Fruit fly (Drosophila melanogaster) whole organism, embryonic: ENCODE data around the gene Kah.

ENCODE experiments used
- Atf6 ChIP-seq: fragments of 200-800 bp; sonication (Bioruptor generic); IDR thresholded peaks from 2 replicates; pipeline ENCODE4 v1.3.6; 2022; ENCODE audit warnings: missing biosample characterization, missing genetic modification characterization
- B-H1 ChIP-seq: fragments of 200-800 bp; sonication (Bioruptor generic); IDR thresholded peaks from 3 replicates; pipeline ENCODE4 v1.3.6; 2022; ENCODE audit warnings: missing biosample characterization, missing genetic modification characterization
- CG10959 ChIP-seq: fragments of 200-800 bp; sonication (Bioruptor generic); IDR thresholded peaks from 2 replicates; pipeline ENCODE4 v1.3.6; 2022; ENCODE audit warnings: missing biosample characterization, missing genetic modification characterization
- CG11560 ChIP-seq: fragments of 200-800 bp; sonication (Bioruptor generic); IDR thresholded peaks from 3 replicates; pipeline ENCODE4 v1.3.6; 2022; ENCODE audit warnings: missing biosample characterization, missing genetic modification characterization
- CG12659 ChIP-seq: fragments of 200-800 bp; sonication (Bioruptor generic); optimal IDR thresholded peaks from 3 replicates; lab custom pipeline; 2017; ENCODE audit warnings: mild to moderate bottlenecking, missing biosample characterization, missing genetic modification reagents, missing genetic modification characterization
- CG13775 ChIP-seq: fragments of 200-800 bp; sonication (Bioruptor generic); optimal IDR thresholded peaks from 3 replicates; lab custom pipeline; 2017; ENCODE audit warnings: missing biosample characterization, mild to moderate bottlenecking, missing genetic modification characterization
- CG17359 ChIP-seq: fragments of 200-800 bp; sonication (Bioruptor generic); optimal IDR thresholded peaks from 3 replicates; lab custom pipeline; 2018; ENCODE audit warnings: missing biosample characterization, mild to moderate bottlenecking, missing genetic modification characterization, moderate library complexity
- CG2889 ChIP-seq: fragments of 200-800 bp; sonication (Bioruptor generic); IDR thresholded peaks from 3 replicates; pipeline ENCODE4 v1.3.6; 2022; ENCODE audit warnings: missing biosample characterization, missing genetic modification characterization
- CG3065 ChIP-seq: fragments of 200-800 bp; sonication (Bioruptor generic); optimal IDR thresholded peaks from 2 replicates; lab custom pipeline; 2016; ENCODE audit warnings: missing biosample characterization, missing genetic modification characterization
- CG33557 ChIP-seq: fragments of 200-800 bp; sonication (Bioruptor generic); optimal IDR thresholded peaks from 2 replicates; lab custom pipeline; 2019; ENCODE audit warnings: missing biosample characterization, mild to moderate bottlenecking, missing genetic modification characterization, moderate library complexity
- CG4282 ChIP-seq: fragments of 200-800 bp; sonication (Bioruptor generic); optimal IDR thresholded peaks from 2 replicates; lab custom pipeline; 2016; ENCODE audit warnings: missing biosample characterization, missing genetic modification characterization
- CG5245 ChIP-seq: fragments of 200-800 bp; sonication (Bioruptor generic); optimal IDR thresholded peaks from 3 replicates; lab custom pipeline; 2016; ENCODE audit warnings: missing biosample characterization, missing genetic modification characterization
- CG6175 ChIP-seq: fragments of 200-800 bp; sonication (Bioruptor generic); IDR thresholded peaks from 3 replicates; pipeline ENCODE4 v1.3.6; 2022; ENCODE audit warnings: missing biosample characterization, missing genetic modification characterization
- CrebB ChIP-seq: fragments of 200-800 bp; sonication (Bioruptor generic); optimal IDR thresholded peaks from 3 replicates; lab custom pipeline; 2018; ENCODE audit warnings: missing biosample characterization, mild to moderate bottlenecking, missing genetic modification characterization
- Dad ChIP-seq: fragments of 200-800 bp; sonication (Bioruptor generic); optimal IDR thresholded peaks from 3 replicates; lab custom pipeline; 2016; ENCODE audit warnings: missing biosample characterization, missing genetic modification characterization
- Doc2 ChIP-seq: fragments of 200-800 bp; sonication (Bioruptor generic); IDR thresholded peaks from 2 replicates; pipeline ENCODE4 v1.3.6; 2022; ENCODE audit warnings: missing biosample characterization, missing genetic modification characterization
- Drgx ChIP-seq: fragments of 200-800 bp; sonication (Bioruptor generic); IDR thresholded peaks from 2 replicates; pipeline ENCODE4 v1.3.6; 2022; ENCODE audit warnings: missing biosample characterization, missing genetic modification characterization
- E2f2 ChIP-seq: fragments of 200-800 bp; sonication (Bioruptor generic); IDR thresholded peaks from 2 replicates; pipeline ENCODE4 v1.3.6; 2022; ENCODE audit warnings: missing biosample characterization, missing genetic modification characterization
- Ets97D ChIP-seq: fragments of 200-800 bp; sonication (Bioruptor generic); optimal IDR thresholded peaks from 3 replicates; lab custom pipeline; 2016; ENCODE audit warnings: missing biosample characterization, missing genetic modification characterization
- Hr51 ChIP-seq, 2 experiments: fragments of 200-800 bp; sonication (Bioruptor generic); optimal IDR thresholded peaks; 2 replicates in 1 of 2; 3 replicates in 1 of 2; lab custom pipeline; 2016 to 2018; ENCODE audit warnings: missing biosample characterization in 2 of 2, missing genetic modification characterization in 2 of 2, mild to moderate bottlenecking in 1 of 2, moderate library complexity in 1 of 2
- Lpt ChIP-seq: fragments of >200 bp; optimal IDR thresholded peaks from 2 replicates; lab custom pipeline; 2018; ENCODE audit warnings: missing biosample characterization, missing genetic modification characterization
- MBD-R2 ChIP-seq: fragments of 200-800 bp; sonication (Bioruptor generic); IDR thresholded peaks from 2 replicates; pipeline ENCODE4 v1.3.6; 2022; ENCODE audit warnings: missing biosample characterization, missing genetic modification characterization
- MTF-1 ChIP-seq: fragments of 200-800 bp; sonication (Bioruptor generic); optimal IDR thresholded peaks from 2 replicates; lab custom pipeline; 2018; ENCODE audit warnings: missing biosample characterization, mild to moderate bottlenecking, missing genetic modification characterization, borderline replicate concordance
- Meics ChIP-seq: fragments of 200-800 bp; sonication (Bioruptor generic); optimal IDR thresholded peaks from 2 replicates; lab custom pipeline; 2017; ENCODE audit warnings: missing biosample characterization, mild to moderate bottlenecking, missing genetic modification characterization
- Mrtf ChIP-seq: fragments of 200-800 bp; sonication (Bioruptor generic); IDR thresholded peaks from 3 replicates; pipeline ENCODE4 v1.3.6; 2022; ENCODE audit warnings: missing biosample characterization, missing genetic modification characterization
- NFAT ChIP-seq: fragments of 200-800 bp; sonication (Bioruptor generic); IDR thresholded peaks from 2 replicates; pipeline ENCODE4 v1.3.6; 2022; ENCODE audit warnings: missing biosample characterization, missing genetic modification characterization
- NK7.1 ChIP-seq: fragments of 200-800 bp; sonication (Bioruptor generic); optimal IDR thresholded peaks from 3 replicates; lab custom pipeline; 2016; ENCODE audit warnings: missing biosample characterization, missing genetic modification characterization
- Nf-YC ChIP-seq: fragments of 200-800 bp; optimal IDR thresholded peaks from 3 replicates; lab custom pipeline; 2019; ENCODE audit warnings: missing biosample characterization, mild to moderate bottlenecking, missing genetic modification characterization, moderate library complexity
- Oaz ChIP-seq: fragments of 200-800 bp; sonication (Bioruptor generic); IDR thresholded peaks from 2 replicates; pipeline ENCODE4 v1.3.6; 2022; ENCODE audit warnings: missing biosample characterization, missing genetic modification characterization
- Poxn ChIP-seq: fragments of 200-800 bp; sonication (Bioruptor generic); IDR thresholded peaks from 2 replicates; pipeline ENCODE4 v1.3.6; 2022; ENCODE audit warnings: missing biosample characterization, missing genetic modification characterization
- TFAM ChIP-seq: fragments of 200-800 bp; sonication (Bioruptor generic); optimal IDR thresholded peaks from 2 replicates; lab custom pipeline; 2017; ENCODE audit warnings: missing biosample characterization, missing genetic modification characterization, inconsistent platforms
- bab2 ChIP-seq: fragments of 200-800 bp; sonication (Bioruptor generic); optimal IDR thresholded peaks from 2 replicates; lab custom pipeline; 2016; ENCODE audit warnings: missing biosample characterization, missing genetic modification characterization
- cas ChIP-seq: fragments of 200-800 bp; sonication (Bioruptor generic); IDR thresholded peaks from 2 replicates; pipeline ENCODE4 v1.3.6; 2022; ENCODE audit warnings: missing biosample characterization, missing genetic modification characterization
- eyg ChIP-seq: fragments of 200-800 bp; sonication (Bioruptor generic); optimal IDR thresholded peaks from 3 replicates; lab custom pipeline; 2016; ENCODE audit warnings: missing biosample characterization, missing genetic modification characterization
- ftz-f1 ChIP-seq: fragments of 200-800 bp; sonication (Bioruptor generic); optimal IDR thresholded peaks from 2 replicates; lab custom pipeline; 2016; ENCODE audit warnings: missing biosample characterization, missing genetic modification characterization
- gem ChIP-seq: fragments of 200-800 bp; sonication (Bioruptor generic); optimal IDR thresholded peaks from 2 replicates; lab custom pipeline; 2019; ENCODE audit warnings: missing biosample characterization, mild to moderate bottlenecking, missing genetic modification characterization, moderate library complexity
- gro ChIP-seq: fragments of 200-800 bp; sonication (Bioruptor generic); optimal IDR thresholded peaks from 2 replicates; lab custom pipeline; 2016; ENCODE audit warnings: missing biosample characterization, missing genetic modification characterization
- hbn ChIP-seq: fragments of 200-800 bp; sonication (Bioruptor generic); IDR thresholded peaks from 2 replicates; pipeline ENCODE4 v1.3.6; 2022; ENCODE audit warnings: missing biosample characterization, missing genetic modification characterization; ENCODE audit not compliant: partially characterized antibody
- her ChIP-seq: fragments of 200-800 bp; sonication (Bioruptor generic); optimal IDR thresholded peaks from 2 replicates; lab custom pipeline; 2016; ENCODE audit warnings: missing biosample characterization, missing genetic modification characterization
- ind ChIP-seq: fragments of 200-800 bp; sonication (Bioruptor generic); optimal IDR thresholded peaks from 3 replicates; lab custom pipeline; 2016; ENCODE audit warnings: missing biosample characterization, missing genetic modification characterization
- lbe ChIP-seq: fragments of 200-800 bp; sonication (Bioruptor generic); optimal IDR thresholded peaks from 2 replicates; lab custom pipeline; 2016; ENCODE audit warnings: missing biosample characterization, mild to moderate bottlenecking, missing genetic modification characterization
- otp ChIP-seq: fragments of 200-800 bp; sonication (Bioruptor generic); IDR thresholded peaks from 3 replicates; pipeline ENCODE4, ENCODE4 v1.3.6; 2022; ENCODE audit warnings: missing biosample characterization, missing genetic modification characterization
- pnt ChIP-seq: fragments of 200-800 bp; sonication (Bioruptor generic); optimal IDR thresholded peaks from 3 replicates; lab custom pipeline; 2016; ENCODE audit warnings: missing biosample characterization, missing genetic modification characterization
- run ChIP-seq: fragments of 200-800 bp; sonication (Bioruptor generic); optimal IDR thresholded peaks from 3 replicates; lab custom pipeline; 2018; ENCODE audit warnings: missing biosample characterization, mild to moderate bottlenecking, missing genetic modification characterization
- seq ChIP-seq: fragments of 200-800 bp; sonication (Bioruptor generic); IDR thresholded peaks from 2 replicates; pipeline ENCODE4 v1.3.6; 2022; ENCODE audit warnings: missing biosample characterization, missing genetic modification characterization
- shn ChIP-seq: fragments of 200-800 bp; sonication (Bioruptor generic); optimal IDR thresholded peaks from 3 replicates; lab custom pipeline; 2016; ENCODE audit warnings: missing biosample characterization, missing genetic modification characterization
- tgo ChIP-seq: fragments of 200-800 bp; sonication (Bioruptor generic); IDR thresholded peaks from 3 replicates; pipeline ENCODE4 v1.3.6; 2022; ENCODE audit warnings: missing biosample characterization, missing genetic modification characterization
- tup ChIP-seq: fragments of 200-800 bp; sonication (Bioruptor generic); optimal IDR thresholded peaks from 2 replicates; lab custom pipeline; 2016; ENCODE audit warnings: missing biosample characterization, mild to moderate bottlenecking, missing genetic modification characterization, moderate library complexity
- unpg ChIP-seq: fragments of 200-800 bp; sonication (Bioruptor generic); optimal IDR thresholded peaks from 3 replicates; lab custom pipeline; 2018; ENCODE audit warnings: missing biosample characterization, mild to moderate bottlenecking, missing genetic modification characterization, moderate library complexity
- vvl ChIP-seq: fragments of 200-800 bp; sonication (Bioruptor generic); IDR thresholded peaks from 2 replicates; pipeline ENCODE4 v1.3.6; 2022; ENCODE audit warnings: missing biosample characterization, missing genetic modification characterization
- wdn ChIP-seq: fragments of 200-800 bp; sonication (Bioruptor generic); IDR thresholded peaks from 2 replicates; pipeline ENCODE4 v1.3.6; 2022; ENCODE audit warnings: missing biosample characterization, missing genetic modification characterization

The Kah gene

DNA sequence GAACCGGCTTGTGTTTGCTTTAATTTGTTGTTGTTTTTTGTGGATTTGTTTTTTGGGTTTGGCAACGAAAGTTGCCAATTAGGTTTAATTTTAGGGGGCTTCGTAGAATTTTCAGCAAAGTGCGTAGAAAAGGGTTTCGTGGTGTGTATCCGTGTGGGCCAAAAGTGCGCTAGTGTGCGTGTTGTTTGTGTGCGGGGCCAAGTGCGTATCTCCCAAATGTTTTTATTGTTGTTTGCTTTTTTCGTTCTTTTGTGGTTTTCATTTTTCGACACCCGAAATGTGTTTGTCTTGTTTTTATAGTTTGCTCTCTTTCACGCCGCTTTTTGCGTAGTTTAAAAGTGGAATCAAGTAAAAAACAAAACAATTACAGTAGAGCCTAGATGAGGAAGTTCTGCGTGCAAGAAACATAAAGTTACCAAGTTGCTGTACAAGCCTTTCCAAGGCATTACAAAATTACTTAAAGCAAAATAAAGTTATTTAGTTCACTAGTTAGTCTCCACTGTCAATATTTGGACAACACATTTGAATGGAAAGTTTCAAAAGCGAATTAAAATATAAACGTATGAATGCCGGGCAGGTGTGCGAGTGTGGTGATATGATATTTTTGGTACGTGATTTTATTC lies 42.1 kb downstream of the Kah start (continued):
- TF ChIP-seq CG10959 (GFP tag; lab: Robert Waterston, UW) (peak; percentile 36; the same call in 1 of the 2 replicates), shn (peak; percentile 54), bab2 (GFP tag; lab: Kevin White, UChicago) (peak; percentile 75), wdn (GFP tag; lab: Robert Waterston, UW) (peak; percentile 89), Dad (GFP tag; lab: Kevin White, UChicago) (no peak), B-H1 (peak; percentile 65; the same call in 2 of the 3 replicates), Ets97D (peak; percentile 40), CG6175 (GFP tag; lab: Robert Waterston, UW) (peak; percentile 87; the same call in 2 of the 3 replicates), eyg (GFP tag; lab: Kevin White, UChicago) (peak; percentile 76), CG12659 (GFP tag; lab: Kevin White, UChicago) (peak; percentile 74), seq (GFP tag; lab: Robert Waterston, UW) (peak; percentile 71), Mrtf (GFP tag; lab: Robert Waterston, UW) (peak; percentile 70; the same call in 2 of the 3 replicates), CG33557 (GFP tag; lab: Kevin White, UChicago) (no peak), CG3065 (GFP tag; lab: Kevin White, UChicago) (no peak), her (peak; percentile 85), NFAT (GFP tag; lab: Robert Waterston, UW) (peak; percentile 98), hbn (GFP tag; lab: Robert Waterston, UW) (no peak), CrebB (tag; lab: Kevin White, UChicago) (peak; percentile 78), Atf6 (GFP tag; lab: Robert Waterston, UW) (peak; percentile 91), Drgx (GFP tag; lab: Robert Waterston, UW) (peak; percentile 55; the same call in 1 of the 2 replicates), CG4282 (peak; percentile 66), NK7.1 (GFP tag; lab: Kevin White, UChicago) (peak; percentile 53), tup (GFP tag; lab: Kevin White, UChicago) (peak; percentile 69), Poxn (peak; percentile 86), lbe (no peak), Oaz (peak; percentile 52; the same call in 1 of the 2 replicates), pnt (peak; percentile 47), CG2889 (GFP tag; lab: Robert Waterston, UW) (peak; percentile 83; the same call in 2 of the 3 replicates), Meics (GFP tag; lab: Kevin White, UChicago) (peak; percentile 93), tgo (GFP tag; lab: Robert Waterston, UW) (peak; percentile 79), ind (GFP tag; lab: Kevin White, UChicago) (peak; percentile 82), ftz-f1 (GFP tag; lab: Kevin White, UChicago) (no peak), MBD-R2 (peak; percentile 84), run (tag; lab: Kevin White, UChicago) (no peak), MTF-1 (GFP tag; lab: Kevin White, UChicago) (no peak), TFAM (no peak), E2f2 (GFP tag; lab: Robert Waterston, UW) (peak; percentile 54), otp (GFP tag; lab: Robert Waterston, UW) (peak; percentile 71; the same call in 2 of the 3 replicates), Lpt (GFP tag; lab: Kevin White, UChicago) (no peak), Nf-YC (tag; lab: Kevin White, UChicago) (peak; percentile 15), CG11560 (tag; lab: Robert Waterston, UW) (peak; percentile 65; the same call in 2 of the 3 replicates), Hr51 (GFP tag; optimal IDR thresholded peaks at IDR 0.05; lab: Kevin White, UChicago) (peak; percentile 57 to 81), Doc2 (no peak; the same call in 1 of the 2 replicates), CG13775 (peak; percentile 74), cas (GFP tag; lab: Robert Waterston, UW) (peak; percentile 89), gro (GFP tag; lab: Kevin White, UChicago) (peak; percentile 94), CG17359 (tag; lab: Kevin White, UChicago) (peak; percentile 68), gem (tag; lab: Kevin White, UChicago) (peak; percentile 80), CG5245 (no peak), vvl (GFP tag; lab: Robert Waterston, UW) (peak; percentile 92), unpg (GFP tag; lab: Kevin White, UChicago) (peak; percentile 70)
